Worm (Caenorhabditis elegans) whole organism, L4 larva: ENCODE measurements around the gene abhd-12.

Experiments
- D1046.2 ChIP-seq: fragments of 200-800 bp; sonication (Bioruptor generic); IDR thresholded peaks from 2 replicates; pipeline ENCODE4 v1.3.6; 2022; ENCODE audit warnings: missing genetic modification characterization, missing compliant biosample characterization
- F10B5.3 ChIP-seq: sonication (generic microtip); optimal IDR thresholded peaks from 2 replicates; lab custom pipeline; 2016; ENCODE audit warnings: mild to moderate bottlenecking, missing genetic modification characterization, missing compliant biosample characterization
- F26F4.8 ChIP-seq: fragments of 200-800 bp; sonication (Bioruptor generic); conservative IDR thresholded peaks from 2 replicates; pipeline ENCODE4 v1.3.6; 2022; ENCODE audit warnings: missing genetic modification characterization, missing compliant biosample characterization
- F44E2.7 ChIP-seq: fragments of 200-800 bp; sonication (Bioruptor generic); IDR thresholded peaks from 2 replicates; pipeline ENCODE4 v2.1.2; 2022; ENCODE audit warnings: missing genetic modification characterization, missing compliant biosample characterization
- F49E8.2 ChIP-seq: sonication (generic microtip); optimal IDR thresholded peaks from 2 replicates; lab custom pipeline; 2016; ENCODE audit warnings: missing compliant biosample characterization, mild to moderate bottlenecking, missing genetic modification characterization, borderline replicate concordance
- T26A8.4 ChIP-seq: fragments of 200-800 bp; sonication (Bioruptor generic); IDR thresholded peaks from 2 replicates; pipeline ENCODE4 v1.3.6; 2022; ENCODE audit warnings: missing genetic modification characterization, missing compliant biosample characterization
- Y5F2A.4 ChIP-seq: fragments of 200-800 bp; sonication (Bioruptor generic); optimal IDR thresholded peaks from 2 replicates; lab custom pipeline; 2018; ENCODE audit warnings: mild to moderate bottlenecking, missing genetic modification characterization, missing compliant biosample characterization
- aha-1 ChIP-seq: fragments of 150-350 bp; peaks from one replicate; lab custom pipeline; 2014; ENCODE audit warnings: missing biosample characterization, missing genetic modification characterization
- aly-2 ChIP-seq: sonication (generic microtip); optimal IDR thresholded peaks from 2 replicates; lab custom pipeline; 2018; ENCODE audit warnings: missing biosample characterization, missing genetic modification characterization
- ceh-62 ChIP-seq: sonication (generic microtip); optimal IDR thresholded peaks from 2 replicates; lab custom pipeline; 2017; ENCODE audit warnings: missing biosample characterization, missing genetic modification characterization
- ces-1 ChIP-seq: fragments of 150-350 bp; sonication (generic microtip); optimal IDR thresholded peaks from 4 replicates; lab custom pipeline; 2014; ENCODE audit warnings: missing biosample characterization, missing genetic modification reagents, missing genetic modification characterization
- cey-2 ChIP-seq: sonication (generic microtip); optimal IDR thresholded peaks from 3 replicates; lab custom pipeline; 2017; ENCODE audit warnings: missing genetic modification characterization, mild to moderate bottlenecking, missing compliant biosample characterization, antibody characterized with exemption, borderline replicate concordance; ENCODE audit not compliant: insufficient read depth
- daf-16 ChIP-seq, 3 experiments: sonication (generic microtip); optimal IDR thresholded peaks; 2 replicates each; lab custom pipeline; 2016 to 2017; ENCODE audit warnings: missing genetic modification characterization in 3 of 3, missing genetic modification reagents in 3 of 3, mild to moderate bottlenecking in 2 of 3, missing compliant biosample characterization in 2 of 3, missing biosample characterization in 1 of 3, moderate library complexity in 1 of 3
- daf-19 ChIP-seq: fragments of 200-800 bp; sonication (Bioruptor generic); conservative IDR thresholded peaks from 2 replicates; pipeline ENCODE4 v1.3.6; 2022; ENCODE audit warnings: missing genetic modification characterization, missing compliant biosample characterization
- daf-8 ChIP-seq: fragments of 200-800 bp; sonication (Bioruptor generic); IDR thresholded peaks from 2 replicates; pipeline ENCODE4 v1.3.6; 2022; ENCODE audit warnings: missing genetic modification characterization, missing compliant biosample characterization
- dmd-6 ChIP-seq: fragments of 200-800 bp; sonication (Bioruptor generic); IDR thresholded peaks from 2 replicates; pipeline ENCODE4 v1.3.6; 2022; ENCODE audit warnings: missing genetic modification reagents, missing genetic modification characterization, missing compliant biosample characterization
- dmd-8 ChIP-seq: fragments of 200-800 bp; sonication (Bioruptor generic); IDR thresholded peaks from 2 replicates; pipeline ENCODE4 v1.3.6; 2022; ENCODE audit warnings: missing genetic modification characterization, missing compliant biosample characterization
- duxl-1 ChIP-seq: sonication (generic microtip); optimal IDR thresholded peaks from 2 replicates; lab custom pipeline; 2016; ENCODE audit warnings: mild to moderate bottlenecking, missing genetic modification characterization, moderate library complexity, missing compliant biosample characterization; ENCODE audit not compliant: poor library complexity
- dve-1 ChIP-seq: sonication (generic microtip); optimal IDR thresholded peaks from 2 replicates; lab custom pipeline; 2017; ENCODE audit warnings: antibody characterized with exemption, mild to moderate bottlenecking, missing genetic modification characterization, missing compliant biosample characterization; ENCODE audit not compliant: insufficient read depth
- fos-1 ChIP-seq: fragments of 150-350 bp; optimal IDR thresholded peaks from 2 replicates; lab custom pipeline; 2014; ENCODE audit warnings: missing biosample characterization, missing genetic modification characterization
- lim-7 ChIP-seq: fragments of 200-800 bp; sonication (Bioruptor generic); IDR thresholded peaks from 2 replicates; pipeline ENCODE4 v1.3.6; 2022; ENCODE audit warnings: missing genetic modification characterization, missing compliant biosample characterization
- lin-1 ChIP-seq: fragments of 200-800 bp; sonication (Bioruptor generic); IDR thresholded peaks from 2 replicates; pipeline ENCODE4 v1.3.6; 2022; ENCODE audit warnings: missing genetic modification reagents, missing genetic modification characterization, missing compliant biosample characterization
- lin-15B ChIP-seq: fragments of 150-350 bp; sonication (generic microtip); optimal IDR thresholded peaks from 3 replicates; lab custom pipeline; 2014; ENCODE audit warnings: missing biosample characterization, missing genetic modification characterization
- lin-39 ChIP-seq: fragments of 150-350 bp; optimal IDR thresholded peaks from 2 replicates; lab custom pipeline; 2014; ENCODE audit warnings: missing biosample characterization, missing genetic modification reagents, missing genetic modification characterization
- lsy-2 ChIP-seq, 2 experiments: fragments of 150-350 bp in 1 of 2; sonication (generic microtip) in 1 of 2; optimal IDR thresholded peaks; 2 replicates each; lab custom pipeline; 2014 to 2017; ENCODE audit warnings: missing biosample characterization in 2 of 2, missing genetic modification characterization in 2 of 2
- madf-5 ChIP-seq, 2 experiments: fragments of 200-800 bp; sonication (Bioruptor generic); IDR thresholded peaks; 2 replicates each; pipeline ENCODE4 v1.3.6; 2022; ENCODE audit warnings: missing compliant biosample characterization in 2 of 2, missing genetic modification characterization in 2 of 2
- mes-2 ChIP-seq: sonication (generic microtip); optimal IDR thresholded peaks from 2 replicates; lab custom pipeline; 2016; ENCODE audit warnings: missing genotype, mild to moderate bottlenecking, missing genetic modification characterization, missing compliant biosample characterization; ENCODE audit not compliant: poor library complexity, severe bottlenecking
- nhr-102 ChIP-seq: sonication (generic microtip); optimal IDR thresholded peaks from 2 replicates; lab custom pipeline; 2016; ENCODE audit warnings: mild to moderate bottlenecking, missing genetic modification characterization, moderate library complexity, missing compliant biosample characterization
- nhr-28 ChIP-seq: fragments of 150-350 bp; optimal IDR thresholded peaks from 2 replicates; lab custom pipeline; 2014; ENCODE audit warnings: missing biosample characterization, missing genetic modification characterization
- nhr-41 ChIP-seq: fragments of 200-800 bp; sonication (Bioruptor generic); IDR thresholded peaks from 2 replicates; pipeline ENCODE4 v1.3.6; 2022; ENCODE audit warnings: missing genetic modification reagents, missing genetic modification characterization, missing compliant biosample characterization
- nhr-42 ChIP-seq: fragments of 200-800 bp; sonication (Bioruptor generic); IDR thresholded peaks from 2 replicates; pipeline ENCODE4 v1.3.6; 2022; ENCODE audit warnings: missing genetic modification characterization, missing compliant biosample characterization
- nhr-48 ChIP-seq: sonication (generic microtip); optimal IDR thresholded peaks from 2 replicates; lab custom pipeline; 2016; ENCODE audit warnings: mild to moderate bottlenecking, missing genetic modification characterization, missing compliant biosample characterization
- nhr-6 ChIP-seq: fragments of 150-350 bp; optimal IDR thresholded peaks from 2 replicates; lab custom pipeline; 2014; ENCODE audit warnings: missing biosample characterization, missing genetic modification characterization
- nhr-76 ChIP-seq: fragments of 150-350 bp; optimal IDR thresholded peaks from 2 replicates; lab custom pipeline; 2014; ENCODE audit warnings: missing biosample characterization, missing genetic modification characterization
- nhr-77 ChIP-seq: fragments of 150-350 bp; optimal IDR thresholded peaks from 2 replicates; lab custom pipeline; 2014; ENCODE audit warnings: missing biosample characterization, missing genetic modification characterization
- pha-4 ChIP-seq, 2 experiments: fragments of 150-350 bp in 1 of 2; fragments of 200-800 bp in 1 of 2; sonication (Bioruptor generic) in 1 of 2; IDR thresholded peaks in 1 of 2; optimal IDR thresholded peaks in 1 of 2; 2 replicates each; pipeline versions ENCODE4 v1.3.6 to Lab custom; 2014 to 2022; ENCODE audit warnings: missing genetic modification characterization in 2 of 2, missing genetic modification reagents in 2 of 2, missing biosample characterization in 1 of 2, missing compliant biosample characterization in 1 of 2
- sdz-12 ChIP-seq: fragments of 200-800 bp; sonication (Bioruptor generic); optimal IDR thresholded peaks from 2 replicates; lab custom pipeline; 2018; ENCODE audit warnings: mild to moderate bottlenecking, missing genetic modification characterization, missing compliant biosample characterization
- set-16 ChIP-seq: fragments of 200-800 bp; sonication (Bioruptor generic); IDR thresholded peaks from 2 replicates; pipeline ENCODE4 v1.3.6; 2022; ENCODE audit warnings: missing genetic modification reagents, missing genetic modification characterization, missing compliant biosample characterization
- unc-130 ChIP-seq: sonication (generic microtip); optimal IDR thresholded peaks from 2 replicates; lab custom pipeline; 2016; ENCODE audit warnings: missing genetic modification reagents, missing genetic modification characterization, missing compliant biosample characterization
- unc-62 ChIP-seq, 3 experiments: fragments of 150-350 bp in 1 of 3; sonication (generic microtip); optimal IDR thresholded peaks in 2 of 3; peaks in 1 of 3; 1 replicate in 1 of 3; 2 replicates in 2 of 3; lab custom pipeline; 2014 to 2017; ENCODE audit warnings: missing biosample characterization in 3 of 3, missing genetic modification characterization in 3 of 3, missing genetic modification reagents in 3 of 3, missing genotype in 1 of 3

abhd-12 gene

ce11 chrV:7969107-7969506 lies 14.6 kb upstream of the abhd-12 start, which contains the start of gene che-7:
TSS of gene che-7 (minus strand) at chrV:7969207.
- TF ChIP-seq T26A8.4 (GFP tag; lab: Robert Waterston, UW) (no peak), nhr-76 (tag; lab: Kevin White, UChicago) (no peak), nhr-6 (tag; lab: Kevin White, UChicago) (no peak), mes-2 (tag; lab: Kevin White, UChicago) (no peak), daf-8 (GFP tag; lab: Robert Waterston, UW) (no peak), lsy-2 (tag; optimal IDR thresholded peaks at IDR 0.05; lab: Kevin White, UChicago) (no peak), ces-1 (GFP tag; lab: Kevin White, UChicago) (no peak), F10B5.3 (tag; lab: Kevin White, UChicago) (no peak), lin-15B (no peak), unc-130 (GFP tag; lab: Kevin White, UChicago) (no peak), F49E8.2 (no peak), nhr-48 (tag; lab: Kevin White, UChicago) (no peak)
- TF ChIP-seq, all 104 proteins: peak for 0

- no peak for TF ChIP-seq dmd-6 (GFP tag; lab: Robert Waterston, UW)
- no peak for TF ChIP-seq daf-16 (GFP tag; optimal IDR thresholded peaks at IDR 0.05; lab: Kevin White, UChicago)
- TF ChIP-seq daf-16 (tag; optimal IDR thresholded peaks at IDR 0.05; lab: Kevin White, UChicago) = no peak
- TF ChIP-seq nhr-42 (GFP tag; lab: Robert Waterston, UW) = no peak
- TF ChIP-seq nhr-77 (tag; lab: Kevin White, UChicago) = no peak
- TF ChIP-seq daf-8 (GFP tag; lab: Robert Waterston, UW) = no peak
- no peak for TF ChIP-seq lin-1 (GFP tag; lab: Robert Waterston, UW)
These were observed 13.2 kb upstream of the abhd-12 start for ce11 chrV:7970519-7970918.

- TF ChIP-seq unc-62 (GFP tag; optimal IDR thresholded peaks at IDR 0.05 in 1 of 2; lab: Kevin White, UChicago) = peak in 1 of 2 experiments; percentile 86
- no peak for TF ChIP-seq unc-62 (tag; optimal IDR thresholded peaks at IDR 0.05; lab: Kevin White, UChicago)
- TF ChIP-seq aha-1 (tag; lab: Kevin White, UChicago) = peak; percentile 94
- TF ChIP-seq set-16 (GFP tag; lab: Robert Waterston, UW) = no peak
- no peak for TF ChIP-seq daf-19 (GFP tag; lab: Robert Waterston, UW)
These were observed 12.3 kb upstream of the abhd-12 start for ce11 chrV:7971376-7971775.

- TF ChIP-seq fos-1 = no peak
- no peak for TF ChIP-seq dmd-8
- TF ChIP-seq cey-2 = no peak
- no peak for TF ChIP-seq F44E2.7 (GFP tag; lab: Robert Waterston, UW)
- TF ChIP-seq lim-7 (GFP tag; lab: Robert Waterston, UW) = no peak
- TF ChIP-seq lin-1 (GFP tag; lab: Robert Waterston, UW) = no peak
- TF ChIP-seq dve-1 (tag; lab: Kevin White, UChicago) = peak; percentile 58
- no peak for TF ChIP-seq ceh-62 (tag; lab: Kevin White, UChicago)
- no peak for TF ChIP-seq F26F4.8
- TF ChIP-seq pha-4 (GFP tag; IDR thresholded peaks at IDR 0.05; lab: Robert Waterston, UW) = 0 out of 2 replicates have a peak, but pooled peaks have one; percentile 27
- TF ChIP-seq pha-4 (tag; optimal IDR thresholded peaks at IDR 0.05; lab: Kevin White, UChicago) = no peak
- peak in 1 of 2 experiments; percentile 88 for TF ChIP-seq unc-62 (GFP tag; optimal IDR thresholded peaks at IDR 0.05 in 1 of 2; lab: Kevin White, UChicago)
- TF ChIP-seq unc-62 (tag; optimal IDR thresholded peaks at IDR 0.05; lab: Kevin White, UChicago) = no peak
- TF ChIP-seq nhr-6 (tag; lab: Kevin White, UChicago) = peak; percentile 44
- no peak for TF ChIP-seq lin-39 (tag; lab: Kevin White, UChicago)
- no peak for TF ChIP-seq F49E8.2
- TF ChIP-seq sdz-12 = no peak
- TF ChIP-seq F10B5.3 (tag; lab: Kevin White, UChicago) = no peak
- TF ChIP-seq Y5F2A.4 (GFP tag; lab: Kevin White, UChicago) = no peak
- TF ChIP-seq nhr-28 = peak; percentile 66
- TF ChIP-seq D1046.2 (GFP tag; lab: Robert Waterston, UW) = no peak
- TF ChIP-seq nhr-102 (tag; lab: Kevin White, UChicago) = no peak
- no peak for TF ChIP-seq T26A8.4 (GFP tag; lab: Robert Waterston, UW)
- no peak for TF ChIP-seq daf-8 (GFP tag; lab: Robert Waterston, UW)
- no peak for TF ChIP-seq madf-5 (GFP tag; IDR thresholded peaks at IDR 0.05; lab: Robert Waterston, UW)
- no peak for TF ChIP-seq duxl-1 (tag; lab: Kevin White, UChicago)
- no peak for TF ChIP-seq aly-2 (tag; lab: Kevin White, UChicago)
- TF ChIP-seq nhr-76 (tag; lab: Kevin White, UChicago) = no peak
- no peak for TF ChIP-seq nhr-41 (GFP tag; lab: Robert Waterston, UW)
- TF ChIP-seq daf-19 (GFP tag; lab: Robert Waterston, UW) = no peak
These were observed 5.8 kb upstream of the abhd-12 start, which contains the start of gene let-413 for ce11 chrV:7977701-7978461. TSS of gene let-413 (minus strand) at chrV:7977776.
